Worm (Caenorhabditis elegans): Measurements from ENCODE around the gene col-81.

Gene col-81

ce11 chrII:11012532-11013179 is 911 bp downstream of the col-81 start:
- TF ChIP-seq mab-5 (tag; optimal IDR thresholded peaks at IDR 0.05) (no peak), ceh-83 (GFP tag; optimal IDR thresholded peaks at IDR 0.05) (peak; percentile 17)

- TF ChIP-seq unc-62 (GFP tag; optimal IDR thresholded peaks at IDR 0.05) = no peak
- no peak for TF ChIP-seq tbx-8 (GFP tag; optimal IDR thresholded peaks at IDR 0.05)
- no peak for TF ChIP-seq ceh-43 (GFP tag; optimal IDR thresholded peaks at IDR 0.05)
- TF ChIP-seq nhr-2 (tag; optimal IDR thresholded peaks at IDR 0.05) = no peak
- TF ChIP-seq M03D4.4 (tag; optimal IDR thresholded peaks at IDR 0.05) = no peak
- TF ChIP-seq lin-32 (GFP tag; optimal IDR thresholded peaks at IDR 0.05) = no peak
- no peak for TF ChIP-seq snpc-4 (tag; optimal IDR thresholded peaks at IDR 0.05)
- no peak for TF ChIP-seq sem-2 (GFP tag; optimal IDR thresholded peaks at IDR 0.05)
- no peak for TF ChIP-seq unc-120 (tag; optimal IDR thresholded peaks at IDR 0.05; ENCODE audit: poor library complexity, severe bottlenecking)
- TF ChIP-seq flh-1 (GFP tag; optimal IDR thresholded peaks at IDR 0.05) = no peak
- no peak for TF ChIP-seq mep-1 (tag; optimal IDR thresholded peaks at IDR 0.05)
- no peak for TF ChIP-seq unc-39 (tag; optimal IDR thresholded peaks at IDR 0.05)
- no peak for TF ChIP-seq zip-8 (tag; optimal IDR thresholded peaks at IDR 0.05)
- no peak for TF ChIP-seq mab-5 (tag; optimal IDR thresholded peaks at IDR 0.05)
- no peak for TF ChIP-seq mls-2 (tag; optimal IDR thresholded peaks at IDR 0.05)
- TF ChIP-seq pha-4 (tag; optimal IDR thresholded peaks at IDR 0.05) = no peak
- no peak for TF ChIP-seq drap-1 (GFP tag; optimal IDR thresholded peaks at IDR 0.05)
- TF ChIP-seq cnd-1 (tag; optimal IDR thresholded peaks at IDR 0.05) = no peak
These were observed 2.7 kb downstream of the col-81 start for ce11 chrII:11010914-11011313.

ce11 chrII:11004381-11004780 is 9.2 kb downstream of the col-81 start:
- TF ChIP-seq nhr-28 (tag; optimal IDR thresholded peaks at IDR 0.05) (no peak), unc-39 (tag; optimal IDR thresholded peaks at IDR 0.05) (no peak), elt-1 (tag; optimal IDR thresholded peaks at IDR 0.05; ENCODE audit: borderline replicate concordance, insufficient read depth) (no peak), zip-8 (tag; optimal IDR thresholded peaks at IDR 0.05) (no peak), drap-1 (GFP tag; optimal IDR thresholded peaks at IDR 0.05) (no peak), ztf-11 (tag; optimal IDR thresholded peaks at IDR 0.05) (no peak), unc-62 (GFP tag; optimal IDR thresholded peaks at IDR 0.05) (no peak), sptf-1 (tag; optimal IDR thresholded peaks at IDR 0.05) (no peak), blmp-1 (tag; optimal IDR thresholded peaks at IDR 0.05) (no peak), mep-1 (tag; optimal IDR thresholded peaks at IDR 0.05) (no peak), mab-5 (tag; optimal IDR thresholded peaks at IDR 0.05) (no peak), flh-1 (GFP tag; optimal IDR thresholded peaks at IDR 0.05) (no peak), ceh-43 (GFP tag; optimal IDR thresholded peaks at IDR 0.05) (no peak), ceh-39 (tag; optimal IDR thresholded peaks at IDR 0.05) (no peak), lin-13 (tag; optimal IDR thresholded peaks at IDR 0.05) (no peak), tbx-8 (GFP tag; optimal IDR thresholded peaks at IDR 0.05) (no peak), ham-2 (GFP tag; optimal IDR thresholded peaks at IDR 0.05) (no peak), unc-120 (tag; optimal IDR thresholded peaks at IDR 0.05; ENCODE audit: poor library complexity, severe bottlenecking) (no peak), nhr-237 (tag; optimal IDR thresholded peaks at IDR 0.05) (no peak)

- TF ChIP-seq mls-2 (tag; optimal IDR thresholded peaks at IDR 0.05) (no peak), ces-1 (GFP tag; optimal IDR thresholded peaks at IDR 0.05) (peak; percentile 95)
These were observed 14.5 kb downstream of the col-81 start for ce11 chrII:10999109-10999508.

ce11 chrII:10995600-10995999 is 18.0 kb downstream of the col-81 start:
- TF ChIP-seq lin-13 (tag; optimal IDR thresholded peaks at IDR 0.05) (no peak), ceh-43 (GFP tag; optimal IDR thresholded peaks at IDR 0.05) (no peak), nhr-237 (tag; optimal IDR thresholded peaks at IDR 0.05) (no peak), mep-1 (tag; optimal IDR thresholded peaks at IDR 0.05) (no peak), drap-1 (GFP tag; optimal IDR thresholded peaks at IDR 0.05) (no peak), tbx-8 (GFP tag; optimal IDR thresholded peaks at IDR 0.05) (no peak), lsy-2 (tag; optimal IDR thresholded peaks at IDR 0.05) (no peak), blmp-1 (tag; optimal IDR thresholded peaks at IDR 0.05) (no peak), mls-2 (tag; optimal IDR thresholded peaks at IDR 0.05) (no peak), M03D4.4 (tag; optimal IDR thresholded peaks at IDR 0.05) (no peak), nhr-12 (tag; optimal IDR thresholded peaks at IDR 0.05) (no peak), snpc-4 (tag; optimal IDR thresholded peaks at IDR 0.05) (no peak), bed-3 (GFP tag; optimal IDR thresholded peaks at IDR 0.05) (no peak), elt-1 (tag; optimal IDR thresholded peaks at IDR 0.05; ENCODE audit: borderline replicate concordance, insufficient read depth) (no peak), sptf-1 (tag; optimal IDR thresholded peaks at IDR 0.05) (no peak), nhr-76 (tag; optimal IDR thresholded peaks at IDR 0.05) (no peak), ztf-11 (tag; optimal IDR thresholded peaks at IDR 0.05) (no peak), unc-62 (GFP tag; optimal IDR thresholded peaks at IDR 0.05) (no peak), unc-39 (tag; optimal IDR thresholded peaks at IDR 0.05) (no peak)
